Worm (Caenorhabditis elegans) whole organism, L4 larva: ENCODE results near the gene B0024.4.

ENCODE experiments used
- F49E8.2 ChIP-seq: sonication (generic microtip); optimal IDR thresholded peaks from 2 replicates; lab custom pipeline; 2016; ENCODE audit warnings: missing compliant biosample characterization, mild to moderate bottlenecking, missing genetic modification characterization, borderline replicate concordance
- pha-4 ChIP-seq, 2 experiments: fragments of 150-350 bp in 1 of 2; fragments of 200-800 bp in 1 of 2; sonication (Bioruptor generic) in 1 of 2; IDR thresholded peaks in 1 of 2; optimal IDR thresholded peaks in 1 of 2; 2 replicates each; pipeline versions ENCODE4 v1.3.6 to Lab custom; 2014 to 2022; ENCODE audit warnings: missing genetic modification characterization in 2 of 2, missing genetic modification reagents in 2 of 2, missing biosample characterization in 1 of 2, missing compliant biosample characterization in 1 of 2

DNA sequence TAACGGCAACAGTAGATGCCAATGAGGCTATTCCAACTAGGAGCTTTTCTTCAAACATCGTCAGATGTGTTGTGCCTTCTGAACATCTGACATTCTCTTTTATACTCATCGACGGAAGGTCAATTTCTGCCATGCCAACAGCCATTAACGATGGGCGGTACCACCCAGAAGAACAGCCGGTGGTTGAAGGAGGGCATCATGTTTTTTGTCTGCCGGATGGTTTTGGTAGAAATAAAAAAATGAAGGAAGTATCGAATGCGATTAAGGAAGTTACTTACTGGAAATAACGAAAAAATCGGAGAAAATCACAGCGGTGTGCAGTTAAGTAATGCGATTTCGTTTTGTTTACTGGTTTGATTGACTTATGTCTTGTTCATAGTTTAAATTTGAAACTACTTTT lies 2.6 kb upstream of the B0024.4 start, which contains the start of gene col-150:
- TF ChIP-seq F49E8.2 (tag; lab: Kevin White, UChicago) (no peak), pha-4 (GFP tag; IDR thresholded peaks at IDR 0.05; lab: Robert Waterston, UW) (no peak), pha-4 (tag; optimal IDR thresholded peaks at IDR 0.05; lab: Kevin White, UChicago) (no peak)
